Fruit fly (Drosophila melanogaster) whole organism, embryonic: ENCODE data around the gene Snmp2.

Experiments
- Ada2b ChIP-seq: fragments of 200-800 bp; sonication (Bioruptor generic); IDR thresholded peaks from 2 replicates; pipeline ENCODE4 v1.3.6; 2022; ENCODE audit warnings: missing biosample characterization, missing genetic modification characterization
- B-H1 ChIP-seq: fragments of 200-800 bp; sonication (Bioruptor generic); IDR thresholded peaks from 3 replicates; pipeline ENCODE4 v1.3.6; 2022; ENCODE audit warnings: missing biosample characterization, missing genetic modification characterization
- BEAF-32 ChIP-seq: fragments of 200-800 bp; sonication (Bioruptor generic); optimal IDR thresholded peaks from 3 replicates; lab custom pipeline; 2017; ENCODE audit warnings: missing biosample characterization, missing genetic modification characterization, mild to moderate bottlenecking, moderate library complexity, missing genetic modification reagents
- BtbVII ChIP-seq: fragments of 200-800 bp; sonication (Bioruptor generic); optimal IDR thresholded peaks from 3 replicates; lab custom pipeline; 2017; ENCODE audit warnings: missing biosample characterization, mild to moderate bottlenecking, missing genetic modification characterization
- CG1233 ChIP-seq: fragments of 200-800 bp; sonication (Bioruptor generic); optimal IDR thresholded peaks from 4 replicates; lab custom pipeline; 2018; ENCODE audit warnings: missing biosample characterization, mild to moderate bottlenecking, missing genetic modification characterization
- CG12744 ChIP-seq: fragments of 200-800 bp; sonication (Bioruptor generic); optimal IDR thresholded peaks from 2 replicates; lab custom pipeline; 2016; ENCODE audit warnings: missing biosample characterization, missing genetic modification characterization
- CG12942 ChIP-seq: fragments of 200-800 bp; sonication (Bioruptor generic); optimal IDR thresholded peaks from 3 replicates; lab custom pipeline; 2016; ENCODE audit warnings: missing biosample characterization, missing genetic modification characterization
- CG13287 ChIP-seq: fragments of 200-800 bp; sonication (Bioruptor generic); IDR thresholded peaks from 2 replicates; pipeline ENCODE4 v1.3.6; 2022; ENCODE audit warnings: missing biosample characterization, missing genetic modification characterization; ENCODE audit not compliant: partially characterized antibody
- CG15696 ChIP-seq: fragments of 200-800 bp; sonication (Bioruptor generic); optimal IDR thresholded peaks from 2 replicates; lab custom pipeline; 2019; ENCODE audit warnings: missing biosample characterization, mild to moderate bottlenecking, missing genetic modification characterization, moderate library complexity
- CG1647 ChIP-seq: fragments of 200-800 bp; sonication (Bioruptor generic); optimal IDR thresholded peaks from 3 replicates; lab custom pipeline; 2016; ENCODE audit warnings: missing biosample characterization, missing genetic modification characterization
- CG17328 ChIP-seq: fragments of 200-800 bp; sonication (Bioruptor generic); IDR thresholded peaks from 2 replicates; pipeline ENCODE4 v1.3.6; 2022; ENCODE audit warnings: missing biosample characterization, missing genetic modification characterization
- CG18764 ChIP-seq: fragments of 200-800 bp; sonication (Bioruptor generic); optimal IDR thresholded peaks from 3 replicates; lab custom pipeline; 2016; ENCODE audit warnings: missing biosample characterization, missing genetic modification characterization
- CG6791 ChIP-seq: fragments of 200-800 bp; sonication (Bioruptor generic); IDR thresholded peaks from 3 replicates; pipeline ENCODE4 v1.3.6; 2022; ENCODE audit warnings: missing biosample characterization, missing genetic modification characterization; ENCODE audit not compliant: partially characterized antibody
- CG9437 ChIP-seq: fragments of 200-800 bp; sonication (Bioruptor generic); optimal IDR thresholded peaks from 2 replicates; lab custom pipeline; 2018; ENCODE audit warnings: missing biosample characterization, mild to moderate bottlenecking, missing genetic modification characterization
- CG9932 ChIP-seq: fragments of 200-800 bp; sonication (Bioruptor generic); IDR thresholded peaks from 2 replicates; pipeline ENCODE4 v1.3.6; 2022; ENCODE audit warnings: missing biosample characterization, missing genetic modification characterization
- D19A ChIP-seq: fragments of 200-800 bp; optimal IDR thresholded peaks from 3 replicates; lab custom pipeline; 2019; ENCODE audit warnings: missing biosample characterization, mild to moderate bottlenecking, missing genetic modification characterization, moderate library complexity
- Dbx ChIP-seq: fragments of 200-800 bp; sonication (Bioruptor generic); IDR thresholded peaks from 3 replicates; pipeline ENCODE4 v1.3.6; 2022; ENCODE audit warnings: missing biosample characterization, missing genetic modification characterization
- Dip3 ChIP-seq: fragments of 200-800 bp; sonication (Bioruptor generic); optimal IDR thresholded peaks from 3 replicates; lab custom pipeline; 2016; ENCODE audit warnings: missing biosample characterization, missing genetic modification characterization
- Dp ChIP-seq: fragments of 200-800 bp; sonication (Bioruptor generic); optimal IDR thresholded peaks from 2 replicates; lab custom pipeline; 2018; ENCODE audit warnings: missing biosample characterization, mild to moderate bottlenecking, missing genetic modification characterization, moderate library complexity
- E2f1 ChIP-seq: fragments of 200-800 bp; sonication (Bioruptor generic); IDR thresholded peaks from 2 replicates; pipeline ENCODE4 v1.3.6; 2022; ENCODE audit warnings: missing biosample characterization, missing genetic modification characterization
- E2f2 ChIP-seq: fragments of 200-800 bp; sonication (Bioruptor generic); IDR thresholded peaks from 2 replicates; pipeline ENCODE4 v1.3.6; 2022; ENCODE audit warnings: missing biosample characterization, missing genetic modification characterization
- Hey ChIP-seq: fragments of 200-800 bp; sonication (Bioruptor generic); optimal IDR thresholded peaks from 3 replicates; lab custom pipeline; 2018; ENCODE audit warnings: missing biosample characterization, mild to moderate bottlenecking, missing genetic modification characterization
- Hmr ChIP-seq: fragments of 200-800 bp; sonication (Bioruptor generic); optimal IDR thresholded peaks from 3 replicates; lab custom pipeline; 2017; ENCODE audit warnings: mild to moderate bottlenecking, missing biosample characterization, missing genetic modification reagents, missing genetic modification characterization
- Hr78 ChIP-seq, 2 experiments: fragments of 200-800 bp in 1 of 2; fragments of >200 bp in 1 of 2; sonication (Bioruptor generic) in 1 of 2; optimal IDR thresholded peaks; 2 replicates each; lab custom pipeline; 2017 to 2019; ENCODE audit warnings: missing biosample characterization in 2 of 2, missing genetic modification characterization in 2 of 2, mild to moderate bottlenecking in 1 of 2, moderate library complexity in 1 of 2
- NFAT ChIP-seq: fragments of 200-800 bp; sonication (Bioruptor generic); IDR thresholded peaks from 2 replicates; pipeline ENCODE4 v1.3.6; 2022; ENCODE audit warnings: missing biosample characterization, missing genetic modification characterization
- Pdp1 ChIP-seq, 2 experiments: fragments of 200-800 bp; sonication (Bioruptor generic); optimal IDR thresholded peaks; 3 replicates each; lab custom pipeline; 2016; ENCODE audit warnings: missing biosample characterization in 2 of 2, missing genetic modification characterization in 2 of 2, mild to moderate bottlenecking in 1 of 2, moderate library complexity in 1 of 2
- Scr ChIP-seq: fragments of 200-800 bp; sonication (Bioruptor generic); IDR thresholded peaks from 2 replicates; pipeline ENCODE4 v1.3.6; 2022; ENCODE audit warnings: missing biosample characterization, missing genetic modification characterization; ENCODE audit not compliant: partially characterized antibody
- Side ChIP-seq: fragments of 200-800 bp; sonication (Bioruptor generic); optimal IDR thresholded peaks from 2 replicates; lab custom pipeline; 2016; ENCODE audit warnings: missing biosample characterization, missing genetic modification characterization
- Sry-δ ChIP-seq: fragments of 200-800 bp; sonication (Bioruptor generic); optimal IDR thresholded peaks from 2 replicates; lab custom pipeline; 2016; ENCODE audit warnings: missing biosample characterization, missing genetic modification characterization
- ac ChIP-seq: fragments of 200-800 bp; sonication (Bioruptor generic); optimal IDR thresholded peaks from 3 replicates; lab custom pipeline; 2017; ENCODE audit warnings: missing biosample characterization, mild to moderate bottlenecking, missing genetic modification characterization
- aop ChIP-seq: fragments of 200-800 bp; sonication (Bioruptor generic); IDR thresholded peaks from 2 replicates; pipeline ENCODE4 v1.3.6; 2022; ENCODE audit warnings: missing biosample characterization, missing genetic modification characterization
- ato ChIP-seq: fragments of 200-800 bp; sonication (Bioruptor generic); IDR thresholded peaks from 2 replicates; pipeline ENCODE4 v1.3.6; 2022; ENCODE audit warnings: missing biosample characterization, missing genetic modification characterization; ENCODE audit not compliant: partially characterized antibody
- chif ChIP-seq, 2 experiments: fragments of 200-800 bp; sonication (Bioruptor generic); optimal IDR thresholded peaks; 3 replicates each; lab custom pipeline; 2016; ENCODE audit warnings: missing biosample characterization in 2 of 2, missing genetic modification characterization in 2 of 2
- ci ChIP-seq: fragments of 200-800 bp; sonication (Bioruptor generic); IDR thresholded peaks from 3 replicates; pipeline ENCODE4 v1.3.6; 2022; ENCODE audit warnings: missing biosample characterization, missing genetic modification characterization
- dan ChIP-seq: fragments of 200-800 bp; sonication (Bioruptor generic); IDR thresholded peaks from 2 replicates; pipeline ENCODE4 v1.3.6; 2022; ENCODE audit warnings: missing biosample characterization, missing genetic modification characterization
- dmrt11E ChIP-seq: fragments of 200-800 bp; sonication (Bioruptor generic); optimal IDR thresholded peaks from 3 replicates; lab custom pipeline; 2018; ENCODE audit warnings: missing biosample characterization, mild to moderate bottlenecking, missing genetic modification characterization, moderate library complexity
- dysf ChIP-seq: fragments of 200-800 bp; sonication (Bioruptor generic); IDR thresholded peaks from 3 replicates; pipeline ENCODE4 v1.3.6; 2022; ENCODE audit warnings: missing biosample characterization, missing genetic modification characterization
- emc ChIP-seq: fragments of 200-800 bp; sonication (Bioruptor generic); optimal IDR thresholded peaks from 2 replicates; lab custom pipeline; 2016; ENCODE audit warnings: missing biosample characterization, missing genetic modification characterization
- grau ChIP-seq: fragments of 200-800 bp; optimal IDR thresholded peaks from 3 replicates; lab custom pipeline; 2019; ENCODE audit warnings: missing biosample characterization, mild to moderate bottlenecking, missing genetic modification characterization, moderate library complexity
- insv ChIP-seq, 2 experiments: fragments of 200-800 bp; sonication (Bioruptor generic); optimal IDR thresholded peaks; 3 replicates each; lab custom pipeline; 2016 to 2018; ENCODE audit warnings: missing biosample characterization in 2 of 2, missing genetic modification characterization in 2 of 2
- inv ChIP-seq: fragments of 200-800 bp; sonication (Bioruptor generic); IDR thresholded peaks from 2 replicates; pipeline ENCODE4 v1.3.6; 2022; ENCODE audit warnings: missing biosample characterization, missing genetic modification characterization; ENCODE audit not compliant: partially characterized antibody
- mam ChIP-seq: fragments of 200-800 bp; sonication (Bioruptor generic); optimal IDR thresholded peaks from 3 replicates; lab custom pipeline; 2016; ENCODE audit warnings: missing biosample characterization, missing genetic modification characterization
- nerfin-2 ChIP-seq: fragments of 200-800 bp; sonication (Bioruptor generic); IDR thresholded peaks from 2 replicates; pipeline ENCODE4 v1.3.6; 2022; ENCODE audit warnings: missing biosample characterization, missing genetic modification characterization; ENCODE audit not compliant: partially characterized antibody
- repo ChIP-seq: fragments of 200-800 bp; sonication (Bioruptor generic); optimal IDR thresholded peaks from 2 replicates; lab custom pipeline; 2016; ENCODE audit warnings: missing biosample characterization, missing genetic modification characterization
- tap ChIP-seq: fragments of 200-800 bp; optimal IDR thresholded peaks from 3 replicates; lab custom pipeline; 2019; ENCODE audit warnings: missing biosample characterization, mild to moderate bottlenecking, missing genetic modification characterization, moderate library complexity
- ttk ChIP-seq: fragments of 200-800 bp; sonication (Bioruptor generic); IDR thresholded peaks from 2 replicates; pipeline ENCODE4 v2.1.2; 2022; ENCODE audit warnings: missing biosample characterization, missing genetic modification characterization
- unpg ChIP-seq: fragments of 200-800 bp; sonication (Bioruptor generic); optimal IDR thresholded peaks from 3 replicates; lab custom pipeline; 2018; ENCODE audit warnings: missing biosample characterization, mild to moderate bottlenecking, missing genetic modification characterization, moderate library complexity
- wdn ChIP-seq: fragments of 200-800 bp; sonication (Bioruptor generic); IDR thresholded peaks from 2 replicates; pipeline ENCODE4 v1.3.6; 2022; ENCODE audit warnings: missing biosample characterization, missing genetic modification characterization
- zfh1 ChIP-seq: fragments of 200-800 bp; sonication (Bioruptor generic); IDR thresholded peaks from 3 replicates; pipeline ENCODE4 v1.3.6; 2022; ENCODE audit warnings: missing biosample characterization, missing genetic modification characterization

The Snmp2 gene

dm6 chr3L:7718561-7719417 is 24.1 kb downstream of the Snmp2 start, which contains the start of gene Mcad (continued):
- peak; percentile 59 for TF ChIP-seq mam (GFP tag; lab: Kevin White, UChicago)
- peak; percentile 88 for TF ChIP-seq grau (tag; lab: Kevin White, UChicago)
- TF ChIP-seq CG13287: no peak
- TF ChIP-seq Hr78 (GFP tag; optimal IDR thresholded peaks at IDR 0.05; lab: Kevin White, UChicago): peak in 1 of 2 experiments; percentile 92
- TF ChIP-seq E2f1 (GFP tag; lab: Robert Waterston, UW): peak; percentile 80
- TF ChIP-seq nerfin-2 (GFP tag; lab: Robert Waterston, UW): no peak
- TF ChIP-seq Hey (tag; lab: Kevin White, UChicago): no peak
- peak; percentile 73 for TF ChIP-seq NFAT (GFP tag; lab: Robert Waterston, UW)
- TF ChIP-seq tap: peak; percentile 92
- TF ChIP-seq zfh1 (GFP tag; lab: Robert Waterston, UW): peak; percentile 74
- peak; percentile 90 for TF ChIP-seq CG18764
- TF ChIP-seq inv (GFP tag; lab: Robert Waterston, UW): no peak
- peak; percentile 2 for TF ChIP-seq dmrt11E (tag; lab: Kevin White, UChicago)
- TF ChIP-seq D19A (tag; lab: Kevin White, UChicago): peak; percentile 94
- no peak for TF ChIP-seq Side (GFP tag; lab: Kevin White, UChicago)
- TF ChIP-seq Pdp1 (GFP tag; optimal IDR thresholded peaks at IDR 0.05; lab: Kevin White, UChicago): peak; percentile 55 to 73
- peak; percentile 33 for TF ChIP-seq Sry-δ (GFP tag; lab: Kevin White, UChicago)
- no peak for TF ChIP-seq aop (GFP tag; lab: Robert Waterston, UW)
- peak; percentile 95 for TF ChIP-seq Ada2b
- TF ChIP-seq ac: no peak
- peak; percentile 96 for TF ChIP-seq dysf
- TF ChIP-seq B-H1 (GFP tag; lab: Robert Waterston, UW): peak; percentile 82
- TF ChIP-seq CG9437 (GFP tag; lab: Kevin White, UChicago): peak; percentile 99
- no peak for TF ChIP-seq Dp
- TF ChIP-seq BEAF-32: no peak
- TF ChIP-seq ttk (GFP tag; lab: Robert Waterston, UW): peak; percentile 74
- peak; percentile 81 for TF ChIP-seq ci (GFP tag; lab: Robert Waterston, UW)
- TF ChIP-seq Dip3: peak; percentile 45
- TF ChIP-seq BtbVII (GFP tag; lab: Kevin White, UChicago): peak; percentile 95
- peak; percentile 93 for TF ChIP-seq Hmr
- peak; percentile 24 for TF ChIP-seq repo (GFP tag; lab: Kevin White, UChicago)
- no peak for TF ChIP-seq CG12744 (GFP tag; lab: Kevin White, UChicago)
- TF ChIP-seq ato (GFP tag; lab: Robert Waterston, UW): no peak
- no peak for TF ChIP-seq dan
- TF ChIP-seq Dbx (GFP tag; lab: Robert Waterston, UW): peak; percentile 97
- no peak for TF ChIP-seq CG6791 (GFP tag; lab: Robert Waterston, UW)
- TF ChIP-seq CG15696 (tag; lab: Kevin White, UChicago): peak; percentile 49
- peak; percentile 78 for TF ChIP-seq emc
- no peak for TF ChIP-seq Scr (GFP tag; lab: Robert Waterston, UW)
- no peak for TF ChIP-seq insv (GFP tag; optimal IDR thresholded peaks at IDR 0.05; lab: Kevin White, UChicago)
- peak; percentile 73 for TF ChIP-seq CG17328
- TF ChIP-seq chif (GFP tag; optimal IDR thresholded peaks at IDR 0.05; lab: Kevin White, UChicago): peak; percentile 17 to 40
- peak; percentile 88 for TF ChIP-seq CG1233 (GFP tag; lab: Kevin White, UChicago)
- TF ChIP-seq wdn (GFP tag; lab: Robert Waterston, UW): peak; percentile 68
- peak; percentile 34 for TF ChIP-seq CG1647 (GFP tag; lab: Kevin White, UChicago)
- peak; percentile 74 for TF ChIP-seq CG12942 (GFP tag; lab: Kevin White, UChicago)
- TF ChIP-seq E2f2 (GFP tag; lab: Robert Waterston, UW): peak; percentile 74
- peak; percentile 96 for TF ChIP-seq CG9932
- peak; percentile 82 for TF ChIP-seq unpg (GFP tag; lab: Kevin White, UChicago)
